Worm (Caenorhabditis elegans) whole organism, mixed stage, embryonic: ENCODE results near the gene F56H11.2.

Experiments
- ces-1 ChIP-seq: fragments of 150-350 bp; optimal IDR thresholded peaks from 2 replicates; lab custom pipeline; 2014; ENCODE audit warnings: missing biosample characterization, missing genetic modification reagents, missing genetic modification characterization
- drap-1 ChIP-seq: fragments of 200-800 bp; sonication (Bioruptor generic); optimal IDR thresholded peaks from 3 replicates; lab custom pipeline; 2018; ENCODE audit warnings: mild to moderate bottlenecking, missing genetic modification characterization, missing compliant biosample characterization
- elt-1 ChIP-seq: sonication (generic microtip); optimal IDR thresholded peaks from 2 replicates; lab custom pipeline; 2017; ENCODE audit warnings: missing genetic modification characterization, mild to moderate bottlenecking, missing compliant biosample characterization, antibody characterized with exemption, moderate library complexity, borderline replicate concordance; ENCODE audit not compliant: insufficient read depth
- elt-3 ChIP-seq: fragments of 150-350 bp; optimal IDR thresholded peaks from 2 replicates; lab custom pipeline; 2014; ENCODE audit warnings: missing biosample characterization, missing genetic modification characterization
- lsy-2 ChIP-seq: fragments of 150-350 bp; optimal IDR thresholded peaks from 2 replicates; lab custom pipeline; 2014; ENCODE audit warnings: missing biosample characterization, missing genetic modification characterization
- mep-1 ChIP-seq: fragments of 150-350 bp; optimal IDR thresholded peaks from 2 replicates; lab custom pipeline; 2017; ENCODE audit warnings: missing biosample characterization, missing genetic modification reagents, missing genetic modification characterization, inconsistent platforms
- nhr-12 ChIP-seq: fragments of 150-350 bp; optimal IDR thresholded peaks from 2 replicates; lab custom pipeline; 2014; ENCODE audit warnings: missing biosample characterization, missing genetic modification characterization
- nhr-28 ChIP-seq: fragments of 150-350 bp; optimal IDR thresholded peaks from 2 replicates; lab custom pipeline; 2014; ENCODE audit warnings: missing biosample characterization, missing genetic modification characterization
- pha-4 ChIP-seq: fragments of 150-350 bp; optimal IDR thresholded peaks from 2 replicates; lab custom pipeline; 2018; ENCODE audit warnings: missing biosample characterization, missing genetic modification reagents, missing genetic modification characterization
- unc-39 ChIP-seq: fragments of 150-350 bp; optimal IDR thresholded peaks from 2 replicates; lab custom pipeline; 2014; ENCODE audit warnings: missing biosample characterization, missing genetic modification characterization
- unc-62 ChIP-seq: fragments of 150-350 bp; optimal IDR thresholded peaks from 2 replicates; lab custom pipeline; 2014; ENCODE audit warnings: missing biosample characterization, missing genetic modification reagents, missing genetic modification characterization
- zip-8 ChIP-seq: fragments of 150-350 bp; optimal IDR thresholded peaks from 2 replicates; lab custom pipeline; 2014; ENCODE audit warnings: missing biosample characterization, missing genetic modification characterization

DNA sequence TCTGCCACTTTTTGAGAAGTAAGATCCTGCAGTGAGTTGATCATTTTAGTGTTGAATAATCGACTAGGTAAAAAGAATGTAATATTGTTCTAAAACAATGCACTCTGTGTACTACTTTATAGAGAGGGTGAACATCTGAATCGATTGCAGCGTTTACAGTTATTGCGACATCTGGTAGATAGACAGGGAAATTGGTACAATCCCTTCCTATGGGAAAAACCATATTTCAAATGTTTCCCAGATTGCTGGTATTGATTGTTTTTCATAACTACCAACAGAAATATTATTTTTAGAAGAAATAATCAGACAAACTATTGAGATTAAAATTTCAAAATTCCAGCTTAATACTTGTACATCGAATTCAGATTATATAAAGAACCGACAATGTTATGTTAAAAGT, 47.9 kb downstream of the F56H11.2 start, which contains the start of gene gadr-2:
- TF ChIP-seq unc-39 (tag; lab: Kevin White, UChicago) (no peak), ces-1 (GFP tag; lab: Kevin White, UChicago) (no peak), nhr-12 (tag; lab: Kevin White, UChicago) (no peak), elt-1 (no peak), pha-4 (no peak), zip-8 (tag; lab: Kevin White, UChicago) (no peak), elt-3 (tag; lab: Kevin White, UChicago) (no peak), mep-1 (tag; lab: Kevin White, UChicago) (no peak), unc-62 (no peak), nhr-28 (tag; lab: Kevin White, UChicago) (no peak), drap-1 (no peak), lsy-2 (tag; lab: Kevin White, UChicago) (no peak)
